Worm (Caenorhabditis elegans) whole organism, L4 larva: ENCODE measurements around the gene D1044.1.

ENCODE experiments used
- D1046.2 ChIP-seq: fragments of 200-800 bp; sonication (Bioruptor generic); IDR thresholded peaks from 2 replicates; pipeline ENCODE4 v1.3.6; 2022; ENCODE audit warnings: missing genetic modification characterization, missing compliant biosample characterization
- F26F4.8 ChIP-seq: fragments of 200-800 bp; sonication (Bioruptor generic); conservative IDR thresholded peaks from 2 replicates; pipeline ENCODE4 v1.3.6; 2022; ENCODE audit warnings: missing genetic modification characterization, missing compliant biosample characterization
- F49E8.2 ChIP-seq: sonication (generic microtip); optimal IDR thresholded peaks from 2 replicates; lab custom pipeline; 2016; ENCODE audit warnings: missing compliant biosample characterization, mild to moderate bottlenecking, missing genetic modification characterization, borderline replicate concordance
- T26A8.4 ChIP-seq: fragments of 200-800 bp; sonication (Bioruptor generic); IDR thresholded peaks from 2 replicates; pipeline ENCODE4 v1.3.6; 2022; ENCODE audit warnings: missing genetic modification characterization, missing compliant biosample characterization
- Y75B8A.6 ChIP-seq: fragments of 200-800 bp; sonication (Bioruptor generic); IDR thresholded peaks from 2 replicates; pipeline ENCODE4 v1.3.6; 2022; ENCODE audit warnings: missing genetic modification reagents, missing genetic modification characterization, missing compliant biosample characterization
- ama-1 ChIP-seq: fragments of 150-350 bp; optimal IDR thresholded peaks from 2 replicates; lab custom pipeline; 2014; ENCODE audit warnings: inconsistent platforms, mixed read lengths
- arid-1 ChIP-seq: fragments of 200-800 bp; sonication (Bioruptor generic); conservative IDR thresholded peaks from 2 replicates; pipeline ENCODE4 v1.3.6; 2022; ENCODE audit warnings: missing genetic modification reagents, missing genetic modification characterization, missing compliant biosample characterization
- attf-4 ChIP-seq: sonication (generic microtip); optimal IDR thresholded peaks from 3 replicates; lab custom pipeline; 2017; ENCODE audit warnings: missing biosample characterization, missing genetic modification characterization
- ceh-20 ChIP-seq: fragments of 200-800 bp; sonication (Bioruptor generic); IDR thresholded peaks from 2 replicates; pipeline ENCODE4 v1.3.6; 2022; ENCODE audit warnings: missing genetic modification reagents, missing genetic modification characterization, missing compliant biosample characterization
- ceh-32 ChIP-seq: sonication (generic microtip); optimal IDR thresholded peaks from 2 replicates; lab custom pipeline; 2016; ENCODE audit warnings: mild to moderate bottlenecking, missing genetic modification characterization, missing compliant biosample characterization; ENCODE audit not compliant: poor library complexity
- ceh-82 ChIP-seq: sonication (generic microtip); optimal IDR thresholded peaks from 2 replicates; lab custom pipeline; 2017; ENCODE audit warnings: missing biosample characterization, missing genetic modification characterization
- ces-1 ChIP-seq: fragments of 150-350 bp; sonication (generic microtip); optimal IDR thresholded peaks from 4 replicates; lab custom pipeline; 2014; ENCODE audit warnings: missing biosample characterization, missing genetic modification reagents, missing genetic modification characterization
- daf-16 ChIP-seq, 3 experiments: sonication (generic microtip); optimal IDR thresholded peaks; 2 replicates each; lab custom pipeline; 2016 to 2017; ENCODE audit warnings: missing genetic modification characterization in 3 of 3, missing genetic modification reagents in 3 of 3, mild to moderate bottlenecking in 2 of 3, missing compliant biosample characterization in 2 of 3, missing biosample characterization in 1 of 3, moderate library complexity in 1 of 3
- daf-19 ChIP-seq: fragments of 200-800 bp; sonication (Bioruptor generic); conservative IDR thresholded peaks from 2 replicates; pipeline ENCODE4 v1.3.6; 2022; ENCODE audit warnings: missing genetic modification characterization, missing compliant biosample characterization
- dmd-8 ChIP-seq: fragments of 200-800 bp; sonication (Bioruptor generic); IDR thresholded peaks from 2 replicates; pipeline ENCODE4 v1.3.6; 2022; ENCODE audit warnings: missing genetic modification characterization, missing compliant biosample characterization
- duxl-1 ChIP-seq: sonication (generic microtip); optimal IDR thresholded peaks from 2 replicates; lab custom pipeline; 2016; ENCODE audit warnings: mild to moderate bottlenecking, missing genetic modification characterization, moderate library complexity, missing compliant biosample characterization; ENCODE audit not compliant: poor library complexity
- dve-1 ChIP-seq: sonication (generic microtip); optimal IDR thresholded peaks from 2 replicates; lab custom pipeline; 2017; ENCODE audit warnings: antibody characterized with exemption, mild to moderate bottlenecking, missing genetic modification characterization, missing compliant biosample characterization; ENCODE audit not compliant: insufficient read depth
- egl-27 ChIP-seq: sonication (generic microtip); optimal IDR thresholded peaks from 3 replicates; lab custom pipeline; 2017; ENCODE audit warnings: missing biosample characterization, missing genetic modification reagents, missing genetic modification characterization
- egl-43 ChIP-seq: fragments of 200-800 bp; sonication (Bioruptor generic); IDR thresholded peaks from 2 replicates; pipeline ENCODE4 v1.3.6; 2022; ENCODE audit warnings: missing genetic modification reagents, missing genetic modification characterization, missing compliant biosample characterization
- fkh-10 ChIP-seq: fragments of 150-350 bp; optimal IDR thresholded peaks from 2 replicates; lab custom pipeline; 2014; ENCODE audit warnings: missing biosample characterization, missing genetic modification reagents, missing genetic modification characterization
- fos-1 ChIP-seq: fragments of 150-350 bp; optimal IDR thresholded peaks from 2 replicates; lab custom pipeline; 2014; ENCODE audit warnings: missing biosample characterization, missing genetic modification characterization
- hlh-11 ChIP-seq: fragments of 200-800 bp; sonication (Bioruptor generic); optimal IDR thresholded peaks from 2 replicates; lab custom pipeline; 2018; ENCODE audit warnings: mild to moderate bottlenecking, missing genetic modification characterization, missing compliant biosample characterization
- hmg-1.1 ChIP-seq: fragments of 200-800 bp; sonication (Bioruptor generic); IDR thresholded peaks from 2 replicates; pipeline ENCODE4 v1.3.6; 2022; ENCODE audit warnings: missing genetic modification reagents, missing genetic modification characterization, missing compliant biosample characterization
- lin-13 ChIP-seq: fragments of 150-350 bp; optimal IDR thresholded peaks from 2 replicates; lab custom pipeline; 2014; ENCODE audit warnings: missing biosample characterization, missing genetic modification reagents, missing genetic modification characterization
- lin-29 ChIP-seq: fragments of 200-800 bp; sonication (Bioruptor generic); IDR thresholded peaks from 2 replicates; pipeline ENCODE4 v1.3.6; 2022; ENCODE audit warnings: missing genetic modification reagents, missing genetic modification characterization, missing compliant biosample characterization
- lin-38 ChIP-seq: fragments of 200-800 bp; sonication (Bioruptor generic); IDR thresholded peaks from 2 replicates; pipeline ENCODE4 v1.3.6; 2022; ENCODE audit warnings: missing genetic modification reagents, missing genetic modification characterization, missing compliant biosample characterization
- lin-39 ChIP-seq: fragments of 150-350 bp; optimal IDR thresholded peaks from 2 replicates; lab custom pipeline; 2014; ENCODE audit warnings: missing biosample characterization, missing genetic modification reagents, missing genetic modification characterization
- lsy-2 ChIP-seq, 2 experiments: fragments of 150-350 bp in 1 of 2; sonication (generic microtip) in 1 of 2; optimal IDR thresholded peaks; 2 replicates each; lab custom pipeline; 2014 to 2017; ENCODE audit warnings: missing biosample characterization in 2 of 2, missing genetic modification characterization in 2 of 2
- madf-9 ChIP-seq: fragments of 200-800 bp; sonication (Bioruptor generic); conservative IDR thresholded peaks from 2 replicates; pipeline ENCODE4 v1.3.6; 2022; ENCODE audit warnings: missing genetic modification reagents, missing genetic modification characterization, missing compliant biosample characterization
- mdl-1 ChIP-seq, 2 experiments: fragments of 150-350 bp in 1 of 2; sonication (generic microtip) in 1 of 2; optimal IDR thresholded peaks; 2 replicates each; lab custom pipeline; 2014 to 2017; ENCODE audit warnings: missing biosample characterization in 2 of 2, missing genetic modification characterization in 2 of 2
- mep-1 ChIP-seq: fragments of 150-350 bp; sonication (generic microtip); optimal IDR thresholded peaks from 3 replicates; lab custom pipeline; 2014; ENCODE audit warnings: missing biosample characterization, missing genetic modification characterization
- mes-2 ChIP-seq: sonication (generic microtip); optimal IDR thresholded peaks from 2 replicates; lab custom pipeline; 2016; ENCODE audit warnings: missing genotype, mild to moderate bottlenecking, missing genetic modification characterization, missing compliant biosample characterization; ENCODE audit not compliant: poor library complexity, severe bottlenecking
- mxl-2 ChIP-seq: fragments of 200-800 bp; sonication (Bioruptor generic); conservative IDR thresholded peaks from 2 replicates; pipeline ENCODE4 v1.3.6; 2022; ENCODE audit warnings: missing genetic modification reagents, missing genetic modification characterization, missing compliant biosample characterization
- nhr-102 ChIP-seq: sonication (generic microtip); optimal IDR thresholded peaks from 2 replicates; lab custom pipeline; 2016; ENCODE audit warnings: mild to moderate bottlenecking, missing genetic modification characterization, moderate library complexity, missing compliant biosample characterization
- nhr-111 ChIP-seq: fragments of 200-800 bp; sonication (Bioruptor generic); optimal IDR thresholded peaks from 2 replicates; lab custom pipeline; 2018; ENCODE audit warnings: mild to moderate bottlenecking, missing genetic modification characterization, missing compliant biosample characterization
- nhr-25 ChIP-seq: sonication (generic microtip); optimal IDR thresholded peaks from 2 replicates; lab custom pipeline; 2017; ENCODE audit warnings: missing genetic modification characterization, mild to moderate bottlenecking, missing compliant biosample characterization, antibody characterized with exemption, moderate library complexity, borderline replicate concordance; ENCODE audit not compliant: insufficient read depth
- nhr-42 ChIP-seq: fragments of 200-800 bp; sonication (Bioruptor generic); IDR thresholded peaks from 2 replicates; pipeline ENCODE4 v1.3.6; 2022; ENCODE audit warnings: missing genetic modification characterization, missing compliant biosample characterization
- nhr-48 ChIP-seq: sonication (generic microtip); optimal IDR thresholded peaks from 2 replicates; lab custom pipeline; 2016; ENCODE audit warnings: mild to moderate bottlenecking, missing genetic modification characterization, missing compliant biosample characterization
- nhr-6 ChIP-seq: fragments of 150-350 bp; optimal IDR thresholded peaks from 2 replicates; lab custom pipeline; 2014; ENCODE audit warnings: missing biosample characterization, missing genetic modification characterization
- nhr-77 ChIP-seq: fragments of 150-350 bp; optimal IDR thresholded peaks from 2 replicates; lab custom pipeline; 2014; ENCODE audit warnings: missing biosample characterization, missing genetic modification characterization
- pha-4 ChIP-seq, 2 experiments: fragments of 150-350 bp in 1 of 2; fragments of 200-800 bp in 1 of 2; sonication (Bioruptor generic) in 1 of 2; IDR thresholded peaks in 1 of 2; optimal IDR thresholded peaks in 1 of 2; 2 replicates each; pipeline versions ENCODE4 v1.3.6 to Lab custom; 2014 to 2022; ENCODE audit warnings: missing genetic modification characterization in 2 of 2, missing genetic modification reagents in 2 of 2, missing biosample characterization in 1 of 2, missing compliant biosample characterization in 1 of 2
- php-3 ChIP-seq: fragments of 200-800 bp; sonication (Bioruptor generic); IDR thresholded peaks from 2 replicates; pipeline ENCODE4 v1.3.6; 2022; ENCODE audit warnings: missing genetic modification reagents, missing genetic modification characterization, missing compliant biosample characterization
- rbr-2 ChIP-seq: sonication (generic microtip); optimal IDR thresholded peaks from 2 replicates; lab custom pipeline; 2016; ENCODE audit warnings: missing genotype, missing genetic modification characterization, missing compliant biosample characterization
- set-16 ChIP-seq: fragments of 200-800 bp; sonication (Bioruptor generic); IDR thresholded peaks from 2 replicates; pipeline ENCODE4 v1.3.6; 2022; ENCODE audit warnings: missing genetic modification reagents, missing genetic modification characterization, missing compliant biosample characterization
- snpc-4 ChIP-seq: fragments of 150-350 bp; optimal IDR thresholded peaks from 2 replicates; lab custom pipeline; 2014; ENCODE audit warnings: missing biosample characterization, missing genetic modification characterization
- unc-62 ChIP-seq, 3 experiments: fragments of 150-350 bp in 1 of 3; sonication (generic microtip); optimal IDR thresholded peaks in 2 of 3; peaks in 1 of 3; 1 replicate in 1 of 3; 2 replicates in 2 of 3; lab custom pipeline; 2014 to 2017; ENCODE audit warnings: missing biosample characterization in 3 of 3, missing genetic modification characterization in 3 of 3, missing genetic modification reagents in 3 of 3, missing genotype in 1 of 3
- vab-7 ChIP-seq: fragments of 200-800 bp; sonication (Bioruptor generic); IDR thresholded peaks from 2 replicates; pipeline ENCODE4 v1.3.6; 2022; ENCODE audit warnings: missing genetic modification reagents, missing genetic modification characterization, missing compliant biosample characterization
- zfp-2 ChIP-seq: sonication (generic microtip); optimal IDR thresholded peaks from 2 replicates; lab custom pipeline; 2016; ENCODE audit warnings: mild to moderate bottlenecking, missing genetic modification characterization, missing compliant biosample characterization
- ztf-11 ChIP-seq: fragments of 150-350 bp; optimal IDR thresholded peaks from 2 replicates; lab custom pipeline; 2014; ENCODE audit warnings: missing biosample characterization, missing genetic modification characterization

The D1044.1 gene

ce11 chrIII:5550844-5551243, 6.7 kb downstream of the D1044.1 start (continued):
- TF ChIP-seq zfp-2 (tag; lab: Kevin White, UChicago) (no peak), ama-1 (lab: Kevin White, UChicago) (peak; percentile 60), ztf-11 (tag; lab: Kevin White, UChicago) (no peak), set-16 (GFP tag; lab: Robert Waterston, UW) (no peak), egl-27 (tag; lab: Kevin White, UChicago) (no peak), lin-29 (GFP tag; lab: Robert Waterston, UW) (no peak), daf-19 (GFP tag; lab: Robert Waterston, UW) (no peak), F26F4.8 (GFP tag; lab: Robert Waterston, UW) (no peak), pha-4 (GFP tag; IDR thresholded peaks at IDR 0.05; lab: Robert Waterston, UW) (no peak), pha-4 (tag; optimal IDR thresholded peaks at IDR 0.05; lab: Kevin White, UChicago) (no peak), lin-13 (no peak), dmd-8 (no peak), arid-1 (no peak), fkh-10 (no peak), ces-1 (no peak), duxl-1 (tag; lab: Kevin White, UChicago) (no peak), dve-1 (tag; lab: Kevin White, UChicago) (peak; percentile 62), php-3 (GFP tag; lab: Robert Waterston, UW) (0 out of 2 replicates have a peak, but pooled peaks have one; percentile 38), T26A8.4 (GFP tag; lab: Robert Waterston, UW) (peak; percentile 47; the same call in 1 of the 2 replicates), snpc-4 (tag; lab: Kevin White, UChicago) (no peak), nhr-42 (GFP tag; lab: Robert Waterston, UW) (no peak), rbr-2 (no peak), vab-7 (GFP tag; lab: Robert Waterston, UW) (0 out of 2 replicates have a peak, but pooled peaks have one; percentile 6), Y75B8A.6 (GFP tag; lab: Robert Waterston, UW) (no peak), ceh-20 (GFP tag; lab: Robert Waterston, UW) (no peak), hmg-1.1 (GFP tag; lab: Robert Waterston, UW) (no peak), ceh-82 (tag; lab: Kevin White, UChicago) (no peak), daf-16 (GFP tag; optimal IDR thresholded peaks at IDR 0.05; lab: Kevin White, UChicago) (no peak), daf-16 (tag; optimal IDR thresholded peaks at IDR 0.05; lab: Kevin White, UChicago) (peak; percentile 46), ceh-32 (tag; lab: Kevin White, UChicago) (no peak), hlh-11 (tag; lab: Kevin White, UChicago) (no peak), fos-1 (tag; lab: Kevin White, UChicago) (no peak), unc-62 (GFP tag; optimal IDR thresholded peaks at IDR 0.05 in 1 of 2; lab: Kevin White, UChicago) (no peak), unc-62 (tag; optimal IDR thresholded peaks at IDR 0.05; lab: Kevin White, UChicago) (no peak), mxl-2 (GFP tag; lab: Robert Waterston, UW) (no peak), mdl-1 (tag; optimal IDR thresholded peaks at IDR 0.05; lab: Kevin White, UChicago) (no peak), mep-1 (tag; lab: Kevin White, UChicago) (peak; percentile 53), nhr-48 (no peak), nhr-25 (no peak), madf-9 (no peak), mes-2 (no peak), nhr-102 (no peak), F49E8.2 (no peak), lin-38 (no peak; the same call in 1 of the 2 replicates), D1046.2 (GFP tag; lab: Robert Waterston, UW) (no peak), lin-39 (no peak), egl-43 (GFP tag; lab: Robert Waterston, UW) (no peak), nhr-6 (tag; lab: Kevin White, UChicago) (peak; percentile 22), lsy-2 (tag; optimal IDR thresholded peaks at IDR 0.05; lab: Kevin White, UChicago) (peak in 1 of 2 experiments; percentile 7), nhr-111 (no peak), nhr-77 (peak; percentile 35), attf-4 (tag; lab: Kevin White, UChicago) (no peak)
